1 fruit fly cellular context compared by ENCODE assay signal in the genomic region with DNA sequence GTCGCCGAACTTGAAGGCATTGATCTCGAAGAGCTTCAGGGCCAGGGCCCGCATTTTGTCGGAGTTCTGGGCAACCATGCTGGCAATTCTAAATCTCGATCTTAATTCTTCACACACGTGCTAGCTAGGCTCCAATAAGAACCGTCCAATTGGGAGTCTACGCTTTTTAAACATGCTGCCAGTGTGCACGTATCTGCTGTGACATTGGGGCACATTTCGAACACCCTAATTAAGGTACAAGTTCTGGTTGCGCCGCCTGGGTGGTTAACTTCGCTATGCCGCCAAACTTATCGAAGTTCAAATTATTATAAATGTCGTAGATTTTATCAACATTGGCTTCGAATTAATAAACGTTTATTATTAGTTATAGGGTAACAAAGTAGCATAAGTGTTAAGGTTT.
A peak's percentile ranks its signal among the peaks of the same experiment; 100 is the strongest.
TF ChIP-seq lines count a peak whose summit lies in the region.

Gene r-l, minus strand, starts transcription at position 179 of the 400 bp plus-strand sequence.

TF ChIP-seq in whole organism, embryonic, 481 proteins besides CTCF, POLR2A, EP300 and RAD21 (continued from another document and continues in another):
- TF ChIP-seq Lim3 (GFP tag; IDR thresholded peaks at IDR 0.05; lab: Robert Waterston, UW) (no peak), slp2 (GFP tag; optimal IDR thresholded peaks at IDR 0.05; lab: Kevin White, UChicago) (no peak), gce (GFP tag; IDR thresholded peaks at IDR 0.05; lab: Robert Waterston, UW) (no peak), CG3995 (GFP tag; optimal IDR thresholded peaks at IDR 0.05; lab: Kevin White, UChicago) (no peak), nerfin-2 (GFP tag; IDR thresholded peaks at IDR 0.05; lab: Robert Waterston, UW; ENCODE audit: partially characterized antibody) (no peak), CG31441 (GFP tag; IDR thresholded peaks at IDR 0.05; lab: Robert Waterston, UW) (no peak), CG1024 (GFP tag; IDR thresholded peaks at IDR 0.05; lab: Robert Waterston, UW) (no peak), Pdp1 (GFP tag; optimal IDR thresholded peaks at IDR 0.05; lab: Kevin White, UChicago) (peak in 1 of 2 experiments; percentile 51), tna (GFP tag; IDR thresholded peaks at IDR 0.05; lab: Robert Waterston, UW; ENCODE audit: partially characterized antibody) (no peak; the same call in 1 of the 2 replicates), CG32532 (GFP tag; IDR thresholded peaks at IDR 0.05; lab: Robert Waterston, UW) (no peak), CG10274 (GFP tag; optimal IDR thresholded peaks at IDR 0.05; lab: Kevin White, UChicago) (no peak), HLH54F (GFP tag; optimal IDR thresholded peaks at IDR 0.05; lab: Kevin White, UChicago) (no peak), emc (GFP tag; optimal IDR thresholded peaks at IDR 0.05; lab: Kevin White, UChicago) (no peak), ssp (GFP tag; IDR thresholded peaks at IDR 0.05; lab: Robert Waterston, UW) (no peak), pnt (GFP tag; optimal IDR thresholded peaks at IDR 0.05; lab: Kevin White, UChicago) (no peak), CG13775 (GFP tag; optimal IDR thresholded peaks at IDR 0.05; lab: Kevin White, UChicago) (no peak), Gug (GFP tag; IDR thresholded peaks at IDR 0.05; lab: Robert Waterston, UW) (no peak), ems (GFP tag; optimal IDR thresholded peaks at IDR 0.05; lab: Kevin White, UChicago) (no peak), PHDP (tag; optimal IDR thresholded peaks at IDR 0.05; lab: Kevin White, UChicago) (no peak), CG7357 (GFP tag; IDR thresholded peaks at IDR 0.05; lab: Robert Waterston, UW) (no peak), HLHmδ (GFP tag; optimal IDR thresholded peaks at IDR 0.05; lab: Kevin White, UChicago) (no peak), cg (GFP tag; optimal IDR thresholded peaks at IDR 0.05; lab: Kevin White, UChicago) (no peak), Sin3A (optimal IDR thresholded peaks at IDR 0.05; lab: Kevin White, UChicago) (peak; percentile 61), Spps (tag; optimal IDR thresholded peaks at IDR 0.05; lab: Kevin White, UChicago) (no peak), Nf-YB (GFP tag; optimal IDR thresholded peaks at IDR 0.05; lab: Kevin White, UChicago) (peak; percentile 20), Side (GFP tag; optimal IDR thresholded peaks at IDR 0.05; lab: Kevin White, UChicago) (no peak), lmd (GFP tag; IDR thresholded peaks at IDR 0.05; lab: Robert Waterston, UW) (no peak), kay (GFP tag; optimal IDR thresholded peaks at IDR 0.05; lab: Kevin White, UChicago) (no peak), ind (GFP tag; optimal IDR thresholded peaks at IDR 0.05; lab: Kevin White, UChicago) (no peak), tll (GFP tag; optimal IDR thresholded peaks at IDR 0.05; lab: Kevin White, UChicago) (no peak), Dref (GFP tag; IDR thresholded peaks at IDR 0.05; lab: Robert Waterston, UW) (peak; percentile 93), CG1602 (GFP tag; optimal IDR thresholded peaks at IDR 0.05; lab: Kevin White, UChicago) (no peak), Sry-δ (GFP tag; optimal IDR thresholded peaks at IDR 0.05; lab: Kevin White, UChicago) (peak; percentile 67), nmo (GFP tag; optimal IDR thresholded peaks at IDR 0.05; lab: Kevin White, UChicago) (peak; percentile 31), CG18262 (tag; optimal IDR thresholded peaks at IDR 0.05; lab: Kevin White, UChicago) (no peak), yki (optimal IDR thresholded peaks at IDR 0.05; lab: Kevin White, UChicago) (no peak), Oaz (GFP tag; IDR thresholded peaks at IDR 0.05; lab: Robert Waterston, UW) (no peak), Dek (tag; optimal IDR thresholded peaks at IDR 0.05; lab: Kevin White, UChicago) (peak; percentile 49), CG42726 (GFP tag; IDR thresholded peaks at IDR 0.05; lab: Robert Waterston, UW; ENCODE audit: partially characterized antibody) (peak; percentile 61), CG2120 (GFP tag; optimal IDR thresholded peaks at IDR 0.05; lab: Kevin White, UChicago) (peak; percentile 25), Elba2 (GFP tag; optimal IDR thresholded peaks at IDR 0.05; lab: Kevin White, UChicago) (peak; percentile 98), salm (tag; optimal IDR thresholded peaks at IDR 0.05; lab: Kevin White, UChicago) (no peak), gsb (GFP tag; IDR thresholded peaks at IDR 0.05; lab: Robert Waterston, UW) (no peak), cad (GFP tag; optimal IDR thresholded peaks at IDR 0.05; lab: Kevin White, UChicago) (no peak), jigr1 (GFP tag; IDR thresholded peaks at IDR 0.05; lab: Robert Waterston, UW) (no peak), HLH4C (GFP tag; IDR thresholded peaks at IDR 0.05; lab: Robert Waterston, UW; ENCODE audit: partially characterized antibody) (peak; percentile 19; the same call in 1 of the 3 replicates), ro (GFP tag; IDR thresholded peaks at IDR 0.05; lab: Robert Waterston, UW) (no peak), maf-S (GFP tag; optimal IDR thresholded peaks at IDR 0.05; lab: Kevin White, UChicago) (peak; percentile 18), CG12744 (GFP tag; optimal IDR thresholded peaks at IDR 0.05; lab: Kevin White, UChicago) (no peak), CG43689 (GFP tag; IDR thresholded peaks at IDR 0.05; lab: Robert Waterston, UW) (no peak), CG3726 (GFP tag; IDR thresholded peaks at IDR 0.05; lab: Robert Waterston, UW) (no peak), klu (GFP tag; IDR thresholded peaks at IDR 0.05; lab: Robert Waterston, UW) (no peak), mld (GFP tag; IDR thresholded peaks at IDR 0.05; lab: Robert Waterston, UW; ENCODE audit: partially characterized antibody) (no peak), Usf (GFP tag; optimal IDR thresholded peaks at IDR 0.05; lab: Kevin White, UChicago) (no peak), Ets65A (GFP tag; lab: Kevin White, UChicago) (no peak), pho (GFP tag; optimal IDR thresholded peaks at IDR 0.05; lab: Kevin White, UChicago) (no peak), pan (optimal IDR thresholded peaks at IDR 0.05; lab: Kevin White, UChicago) (no peak), pan (GFP tag; optimal IDR thresholded peaks at IDR 0.05 in 1 of 2, IDR thresholded peaks at IDR 0.05 in 1 of 2) (no peak), Stat92E (GFP tag; optimal IDR thresholded peaks at IDR 0.05; lab: Kevin White, UChicago) (no peak), CG10462 (GFP tag; optimal IDR thresholded peaks at IDR 0.05; lab: Kevin White, UChicago) (no peak), CG15269 (tag; optimal IDR thresholded peaks at IDR 0.05; lab: Kevin White, UChicago) (no peak), sc (optimal IDR thresholded peaks at IDR 0.05; lab: Kevin White, UChicago) (no peak), sc (GFP tag; optimal IDR thresholded peaks at IDR 0.05; lab: Kevin White, UChicago) (no peak), dysf (GFP tag; IDR thresholded peaks at IDR 0.05; lab: Robert Waterston, UW) (no peak), Jarid2 (GFP tag; optimal IDR thresholded peaks at IDR 0.05; lab: Kevin White, UChicago) (no peak), CG5180 (GFP tag; optimal IDR thresholded peaks at IDR 0.05; lab: Kevin White, UChicago) (no peak), Atf6 (GFP tag; IDR thresholded peaks at IDR 0.05; lab: Robert Waterston, UW) (no peak), repo (GFP tag; optimal IDR thresholded peaks at IDR 0.05; lab: Kevin White, UChicago) (no peak), gsb-n (tag; optimal IDR thresholded peaks at IDR 0.05; lab: Kevin White, UChicago) (no peak), Doc3 (GFP tag; IDR thresholded peaks at IDR 0.05; lab: Robert Waterston, UW; ENCODE audit: partially characterized antibody) (no peak), CG8944 (GFP tag; optimal IDR thresholded peaks at IDR 0.05; lab: Kevin White, UChicago) (peak; percentile 8), CG12219 (GFP tag; optimal IDR thresholded peaks at IDR 0.05; lab: Kevin White, UChicago) (no peak), CG4424 (GFP tag; optimal IDR thresholded peaks at IDR 0.05; lab: Kevin White, UChicago) (no peak), Kr (GFP tag; optimal IDR thresholded peaks at IDR 0.05; lab: Kevin White, UChicago) (no peak), row (GFP tag; IDR thresholded peaks at IDR 0.05; lab: Robert Waterston, UW) (peak; percentile 31; the same call in 1 of the 3 replicates), pros (GFP tag; optimal IDR thresholded peaks at IDR 0.05; lab: Kevin White, UChicago) (no peak), CG6654 (GFP tag; optimal IDR thresholded peaks at IDR 0.05; lab: Kevin White, UChicago) (no peak), dmrt99B (tag; optimal IDR thresholded peaks at IDR 0.05; lab: Kevin White, UChicago) (no peak), E2f2 (GFP tag; IDR thresholded peaks at IDR 0.05; lab: Robert Waterston, UW) (peak; percentile 100), wdn (GFP tag; IDR thresholded peaks at IDR 0.05; lab: Robert Waterston, UW) (no peak), Tbp (GFP tag; optimal IDR thresholded peaks at IDR 0.05; lab: Kevin White, UChicago) (no peak), exex (tag; optimal IDR thresholded peaks at IDR 0.05; lab: Kevin White, UChicago) (peak; percentile 81), sr (GFP tag; IDR thresholded peaks at IDR 0.05; lab: Robert Waterston, UW) (no peak), Med (GFP tag; lab: Kevin White, UChicago) (peak; percentile 88), CG10147 (GFP tag; optimal IDR thresholded peaks at IDR 0.05; lab: Kevin White, UChicago) (peak; percentile 32), Abd-B (GFP tag; optimal IDR thresholded peaks at IDR 0.05; lab: Kevin White, UChicago) (peak; percentile 39), CG5245 (GFP tag; optimal IDR thresholded peaks at IDR 0.05; lab: Kevin White, UChicago) (no peak), odd (GFP tag; optimal IDR thresholded peaks at IDR 0.05; lab: Kevin White, UChicago) (no peak), wek (GFP tag; optimal IDR thresholded peaks at IDR 0.05; lab: Kevin White, UChicago) (no peak), Dfd (GFP tag; optimal IDR thresholded peaks at IDR 0.05; lab: Kevin White, UChicago) (no peak), CG13894 (tag; optimal IDR thresholded peaks at IDR 0.05; lab: Kevin White, UChicago) (peak; percentile 65), Chrac-16 (GFP tag; optimal IDR thresholded peaks at IDR 0.05; lab: Kevin White, UChicago) (no peak), CG13296 (GFP tag; optimal IDR thresholded peaks at IDR 0.05; lab: Kevin White, UChicago) (no peak), Camta (GFP tag; optimal IDR thresholded peaks at IDR 0.05; lab: Kevin White, UChicago) (no peak), CG3281 (GFP tag; optimal IDR thresholded peaks at IDR 0.05; lab: Kevin White, UChicago) (no peak), CG7928 (GFP tag; optimal IDR thresholded peaks at IDR 0.05; lab: Kevin White, UChicago) (peak; percentile 21), lov (optimal IDR thresholded peaks at IDR 0.05; lab: Kevin White, UChicago) (no peak), lov (GFP tag; IDR thresholded peaks at IDR 0.05; lab: Robert Waterston, UW) (no peak), Hr51 (GFP tag; optimal IDR thresholded peaks at IDR 0.05; lab: Kevin White, UChicago) (no peak), CG33213 (GFP tag; optimal IDR thresholded peaks at IDR 0.05; lab: Kevin White, UChicago) (peak; percentile 59), Trl (optimal IDR thresholded peaks at IDR 0.05; lab: Kevin White, UChicago) (no peak), Trl (GFP tag; optimal IDR thresholded peaks at IDR 0.05; lab: Kevin White, UChicago) (no peak), lilli (GFP tag; optimal IDR thresholded peaks at IDR 0.05; lab: Kevin White, UChicago) (no peak), CrebB (tag; optimal IDR thresholded peaks at IDR 0.05; lab: Kevin White, UChicago) (no peak), CG10543 (GFP tag; optimal IDR thresholded peaks at IDR 0.05; lab: Kevin White, UChicago) (no peak), ap (GFP tag; IDR thresholded peaks at IDR 0.05; lab: Robert Waterston, UW) (no peak), CG18619 (GFP tag; optimal IDR thresholded peaks at IDR 0.05; lab: Kevin White, UChicago) (no peak), eyg (GFP tag; optimal IDR thresholded peaks at IDR 0.05; lab: Kevin White, UChicago) (no peak), HmgZ (tag; optimal IDR thresholded peaks at IDR 0.05; lab: Kevin White, UChicago) (peak; percentile 86), CG31365 (tag; optimal IDR thresholded peaks at IDR 0.05; lab: Kevin White, UChicago) (no peak), kni (GFP tag; optimal IDR thresholded peaks at IDR 0.05; lab: Kevin White, UChicago) (no peak), crp (GFP tag; optimal IDR thresholded peaks at IDR 0.05; lab: Kevin White, UChicago) (no peak), sug (tag; optimal IDR thresholded peaks at IDR 0.05; lab: Kevin White, UChicago) (peak; percentile 38), corto (GFP tag; optimal IDR thresholded peaks at IDR 0.05; lab: Kevin White, UChicago) (no peak), zfh2 (GFP tag; optimal IDR thresholded peaks at IDR 0.05; lab: Kevin White, UChicago) (peak; percentile 4), dpn (GFP tag; optimal IDR thresholded peaks at IDR 0.05; lab: Kevin White, UChicago) (no peak), Hsf (GFP tag; optimal IDR thresholded peaks at IDR 0.05; lab: Kevin White, UChicago) (no peak), ATbp (GFP tag; optimal IDR thresholded peaks at IDR 0.05; lab: Kevin White, UChicago) (no peak), rib (GFP tag; IDR thresholded peaks at IDR 0.05; lab: Robert Waterston, UW) (no peak), CG15479 (GFP tag; optimal IDR thresholded peaks at IDR 0.05; lab: Kevin White, UChicago) (no peak), Asciz (GFP tag; optimal IDR thresholded peaks at IDR 0.05; lab: Kevin White, UChicago) (no peak), D19B (GFP tag; optimal IDR thresholded peaks at IDR 0.05; lab: Kevin White, UChicago) (no peak), Hr78 (GFP tag; optimal IDR thresholded peaks at IDR 0.05; lab: Kevin White, UChicago) (no peak), CG3407 (GFP tag; optimal IDR thresholded peaks at IDR 0.05; lab: Kevin White, UChicago) (no peak), CG13123 (GFP tag; optimal IDR thresholded peaks at IDR 0.05; lab: Kevin White, UChicago) (no peak), CG15514 (GFP tag; optimal IDR thresholded peaks at IDR 0.05; lab: Kevin White, UChicago) (peak; percentile 89), CG12071 (GFP tag; optimal IDR thresholded peaks at IDR 0.05; lab: Kevin White, UChicago) (no peak), sens (GFP tag; lab: Kevin White, UChicago) (peak; percentile 65), fd96Cb (tag; optimal IDR thresholded peaks at IDR 0.05; lab: Kevin White, UChicago) (no peak), dimm (GFP tag; IDR thresholded peaks at IDR 0.05; lab: Robert Waterston, UW) (no peak), az2 (GFP tag; optimal IDR thresholded peaks at IDR 0.05; lab: Kevin White, UChicago) (no peak), CG9727 (GFP tag; optimal IDR thresholded peaks at IDR 0.05; lab: Kevin White, UChicago) (no peak), Drgx (GFP tag; IDR thresholded peaks at IDR 0.05; lab: Robert Waterston, UW) (no peak), MTF-1 (GFP tag; optimal IDR thresholded peaks at IDR 0.05; lab: Kevin White, UChicago; ENCODE audit: borderline replicate concordance) (no peak), vnd (GFP tag; IDR thresholded peaks at IDR 0.05; lab: Robert Waterston, UW; ENCODE audit: partially characterized antibody) (no peak)
